Worm (Caenorhabditis elegans) whole organism, mixed stage, embryonic: ENCODE results near the gene C03B1.4.

Experiments
- blmp-1 ChIP-seq: fragments of 150-350 bp; optimal IDR thresholded peaks from 2 replicates; lab custom pipeline; 2014; ENCODE audit warnings: missing biosample characterization, missing genetic modification characterization
- elt-1 ChIP-seq: sonication (generic microtip); optimal IDR thresholded peaks from 2 replicates; lab custom pipeline; 2017; ENCODE audit warnings: missing genetic modification characterization, mild to moderate bottlenecking, missing compliant biosample characterization, antibody characterized with exemption, moderate library complexity, borderline replicate concordance; ENCODE audit not compliant: insufficient read depth
- elt-3 ChIP-seq: fragments of 150-350 bp; optimal IDR thresholded peaks from 2 replicates; lab custom pipeline; 2014; ENCODE audit warnings: missing biosample characterization, missing genetic modification characterization
- ham-2 ChIP-seq: fragments of 200-800 bp; sonication (Bioruptor generic); optimal IDR thresholded peaks from 2 replicates; lab custom pipeline; 2018; ENCODE audit warnings: mild to moderate bottlenecking, missing genetic modification characterization, missing compliant biosample characterization
- nhr-12 ChIP-seq: fragments of 150-350 bp; optimal IDR thresholded peaks from 2 replicates; lab custom pipeline; 2014; ENCODE audit warnings: missing biosample characterization, missing genetic modification characterization
- nhr-237 ChIP-seq: fragments of 150-350 bp; optimal IDR thresholded peaks from 2 replicates; lab custom pipeline; 2014; ENCODE audit warnings: missing biosample characterization, missing genetic modification characterization
- nhr-28 ChIP-seq: fragments of 150-350 bp; optimal IDR thresholded peaks from 2 replicates; lab custom pipeline; 2014; ENCODE audit warnings: missing biosample characterization, missing genetic modification characterization
- pha-4 ChIP-seq: fragments of 150-350 bp; optimal IDR thresholded peaks from 2 replicates; lab custom pipeline; 2018; ENCODE audit warnings: missing biosample characterization, missing genetic modification reagents, missing genetic modification characterization
- unc-62 ChIP-seq: fragments of 150-350 bp; optimal IDR thresholded peaks from 2 replicates; lab custom pipeline; 2014; ENCODE audit warnings: missing biosample characterization, missing genetic modification reagents, missing genetic modification characterization

- TF ChIP-seq pha-4 (no peak), nhr-12 (tag; lab: Kevin White, UChicago) (no peak), ham-2 (GFP tag; lab: Kevin White, UChicago) (no peak), nhr-237 (tag; lab: Kevin White, UChicago) (no peak), blmp-1 (tag; lab: Kevin White, UChicago) (no peak), elt-1 (tag; lab: Kevin White, UChicago) (no peak), unc-62 (GFP tag; lab: Kevin White, UChicago) (no peak), elt-3 (tag; lab: Kevin White, UChicago) (no peak), nhr-28 (tag; lab: Kevin White, UChicago) (no peak)
Observed at ce11 chrX:6373348-6373747, 9.1 kb downstream of the C03B1.4 start, which contains the start of gene C03B1.17.
